Fruit fly (Drosophila melanogaster): ENCODE measurements around the gene CG31975.

CG31975 gene

DNA sequence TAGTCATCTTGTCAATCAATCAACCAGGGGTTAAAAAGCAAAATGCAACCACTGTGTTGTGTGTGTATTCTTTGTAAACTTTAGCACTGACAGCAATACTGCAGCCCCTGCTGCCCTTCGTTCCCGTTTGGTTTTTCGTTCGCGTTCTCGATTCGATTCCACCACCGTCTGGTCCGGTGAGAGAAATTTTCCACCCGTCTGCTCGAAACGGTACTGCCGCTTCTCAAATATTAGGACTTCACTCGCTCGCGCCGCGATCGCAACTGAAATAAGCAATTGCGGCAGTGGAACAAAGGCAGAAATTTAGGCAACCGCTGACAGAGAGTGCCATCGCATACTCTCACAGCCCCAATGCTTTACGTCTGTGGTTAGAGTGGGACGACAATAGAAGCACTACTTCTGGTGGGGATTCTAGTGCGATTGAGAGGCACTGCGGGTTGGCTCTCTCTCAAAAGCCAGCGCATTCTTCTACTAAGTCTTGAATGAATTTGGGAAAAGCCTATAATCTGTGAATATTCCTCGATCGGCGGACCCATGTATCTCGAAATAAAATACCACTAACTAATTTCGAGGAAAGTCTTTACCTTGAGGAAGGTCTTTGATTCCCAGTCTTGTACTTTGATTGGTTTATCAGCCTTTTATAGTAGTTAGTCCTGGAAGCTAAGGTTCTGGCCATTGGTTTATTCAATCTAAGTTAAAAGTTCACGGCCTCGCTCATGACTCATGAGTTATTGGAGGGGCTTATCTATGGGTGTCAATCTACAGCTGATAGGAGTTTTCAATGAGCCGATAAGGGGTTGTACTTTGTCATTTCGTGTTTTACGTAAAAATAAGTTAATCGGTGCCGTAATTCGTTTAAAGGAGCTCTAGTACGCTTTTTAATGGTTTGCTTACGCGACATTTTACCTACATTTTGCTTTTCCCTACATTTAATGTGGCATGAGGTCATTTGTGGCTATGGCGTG, 11.5 kb downstream of the CG31975 start (continued):
- peak; percentile 12 for TF ChIP-seq yki (optimal IDR thresholded peaks at IDR 0.05)
- TF ChIP-seq Gug (GFP tag; IDR thresholded peaks at IDR 0.05), result no peak; the same call in 3 of the 4 replicates
- TF ChIP-seq Awh (GFP tag; IDR thresholded peaks at IDR 0.05), result peak; percentile 47; the same call in 1 of the 2 replicates
- TF ChIP-seq chif (GFP tag; optimal IDR thresholded peaks at IDR 0.05), result no peak
- peak; percentile 34 for TF ChIP-seq CG10147 (GFP tag; optimal IDR thresholded peaks at IDR 0.05)
- TF ChIP-seq CG15514 (GFP tag; optimal IDR thresholded peaks at IDR 0.05), result peak; percentile 72
- TF ChIP-seq mam (GFP tag; optimal IDR thresholded peaks at IDR 0.05), result no peak
- no peak for TF ChIP-seq CG10462 (GFP tag; optimal IDR thresholded peaks at IDR 0.05)
- no peak for TF ChIP-seq NfI (GFP tag; optimal IDR thresholded peaks at IDR 0.05)
- no peak for TF ChIP-seq wdn (GFP tag; IDR thresholded peaks at IDR 0.05)
- no peak for TF ChIP-seq Hr39 (optimal IDR thresholded peaks at IDR 0.05)
- no peak for TF ChIP-seq CG9876 (GFP tag; optimal IDR thresholded peaks at IDR 0.05)
- TF ChIP-seq ac (GFP tag; optimal IDR thresholded peaks at IDR 0.05), result no peak
- TF ChIP-seq Dbx (GFP tag; IDR thresholded peaks at IDR 0.05), result peak; percentile 75; the same call in 2 of the 3 replicates

DNA sequence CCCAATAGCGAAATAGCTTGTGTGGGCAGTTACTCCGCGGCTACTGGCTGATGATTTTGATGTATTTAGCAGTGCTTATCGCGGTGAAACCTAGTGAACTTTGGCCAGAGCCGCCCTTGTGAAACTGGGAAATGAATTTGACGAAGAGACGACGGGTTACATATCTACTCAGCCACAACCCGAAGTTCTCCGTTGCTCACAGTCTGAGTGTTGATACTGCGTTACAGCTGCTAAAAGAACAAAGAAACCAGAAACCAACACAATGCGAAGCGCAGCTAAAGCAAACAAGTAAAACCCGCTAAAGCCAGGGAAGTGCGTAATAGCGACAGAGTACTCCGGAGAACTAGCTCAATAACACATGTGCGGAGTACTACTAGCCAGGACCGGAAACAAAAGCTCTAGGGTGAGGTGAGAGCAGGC, 12.5 kb downstream of the CG31975 start:
- TF ChIP-seq pros (GFP tag; optimal IDR thresholded peaks at IDR 0.05) (no peak), CG3838 (GFP tag; optimal IDR thresholded peaks at IDR 0.05) (no peak), ERR (GFP tag; optimal IDR thresholded peaks at IDR 0.05) (no peak), fru (optimal IDR thresholded peaks at IDR 0.05) (no peak), BEAF-32 (GFP tag; optimal IDR thresholded peaks at IDR 0.05) (no peak), Kr (GFP tag; optimal IDR thresholded peaks at IDR 0.05) (no peak), odd (GFP tag; optimal IDR thresholded peaks at IDR 0.05) (peak; percentile 12), tup (GFP tag; optimal IDR thresholded peaks at IDR 0.05) (no peak), H15 (GFP tag; IDR thresholded peaks at IDR 0.05) (no peak), CG9876 (GFP tag; optimal IDR thresholded peaks at IDR 0.05) (no peak), Ravus (GFP tag; IDR thresholded peaks at IDR 0.05) (no peak), CTCF (GFP tag; optimal IDR thresholded peaks at IDR 0.05) (no peak), CG15696 (tag; optimal IDR thresholded peaks at IDR 0.05) (no peak), CG2712 (tag; optimal IDR thresholded peaks at IDR 0.05) (no peak), CG17568 (GFP tag; optimal IDR thresholded peaks at IDR 0.05) (peak; percentile 31), fd102C (GFP tag; optimal IDR thresholded peaks at IDR 0.05) (no peak), CG8478 (optimal IDR thresholded peaks at IDR 0.05) (no peak), CG11696 (GFP tag; IDR thresholded peaks at IDR 0.05) (0 out of 2 replicates have a peak, but pooled peaks have one; percentile 18), Poxn (GFP tag; IDR thresholded peaks at IDR 0.05) (no peak), az2 (GFP tag; optimal IDR thresholded peaks at IDR 0.05) (no peak), ato (GFP tag; IDR thresholded peaks at IDR 0.05; ENCODE audit: partially characterized antibody) (no peak), dati (GFP tag; IDR thresholded peaks at IDR 0.05) (no peak), nom (GFP tag; optimal IDR thresholded peaks at IDR 0.05) (peak; percentile 70), insv (GFP tag; optimal IDR thresholded peaks at IDR 0.05) (no peak), ken (GFP tag; IDR thresholded peaks at IDR 0.05) (no peak), chinmo (GFP tag; IDR thresholded peaks at IDR 0.05; ENCODE audit: partially characterized antibody) (peak; percentile 63; the same call in 2 of the 4 replicates), Eip74EF (GFP tag; optimal IDR thresholded peaks at IDR 0.05) (no peak), YL-1 (GFP tag; optimal IDR thresholded peaks at IDR 0.05) (no peak), chif (GFP tag; optimal IDR thresholded peaks at IDR 0.05) (no peak), pnt (GFP tag; optimal IDR thresholded peaks at IDR 0.05) (no peak), slou (GFP tag; optimal IDR thresholded peaks at IDR 0.05) (no peak), tx (GFP tag; optimal IDR thresholded peaks at IDR 0.05) (no peak), CG17802 (tag; optimal IDR thresholded peaks at IDR 0.05) (no peak), CG31388 (GFP tag; optimal IDR thresholded peaks at IDR 0.05) (no peak), salm (tag; optimal IDR thresholded peaks at IDR 0.05) (no peak), E2f2 (GFP tag; IDR thresholded peaks at IDR 0.05) (no peak), Ets97D (GFP tag; optimal IDR thresholded peaks at IDR 0.05) (no peak), Sox100B (GFP tag; optimal IDR thresholded peaks at IDR 0.05) (no peak)
